Fruit fly (Drosophila melanogaster) whole organism, prepupa: ENCODE measurements around the gene CG8675.

Experiments used
- CG15336 ChIP-seq: fragments of 200-800 bp; sonication (Bioruptor generic); IDR thresholded peaks from 2 replicates; pipeline ENCODE4 v1.3.6; 2022; ENCODE audit warnings: missing biosample characterization, missing genetic modification characterization
- CG31627 ChIP-seq: fragments of 200-800 bp; sonication (Bioruptor generic); optimal IDR thresholded peaks from 3 replicates; lab custom pipeline; 2016; ENCODE audit warnings: missing biosample characterization, missing genetic modification characterization
- CG3919 ChIP-seq: fragments of 200-800 bp; sonication (Bioruptor generic); optimal IDR thresholded peaks from 3 replicates; lab custom pipeline; 2016; ENCODE audit warnings: missing biosample characterization, missing genetic modification characterization
- CG8119 ChIP-seq: fragments of 200-800 bp; sonication (Bioruptor generic); IDR thresholded peaks from 3 replicates; pipeline ENCODE4 v1.3.6; 2022; ENCODE audit warnings: missing biosample characterization, missing genetic modification characterization
- Ets21C ChIP-seq: fragments of 200-800 bp; sonication (Bioruptor generic); optimal IDR thresholded peaks from 3 replicates; lab custom pipeline; 2016; ENCODE audit warnings: missing biosample characterization, missing genetic modification characterization
- Met ChIP-seq: fragments of 200-800 bp; sonication (Bioruptor generic); optimal IDR thresholded peaks from 3 replicates; lab custom pipeline; 2016; ENCODE audit warnings: missing biosample characterization, missing genetic modification characterization
- cyc ChIP-seq: fragments of 200-800 bp; sonication (Bioruptor generic); optimal IDR thresholded peaks from 3 replicates; lab custom pipeline; 2016; ENCODE audit warnings: missing biosample characterization, missing genetic modification characterization
- dac ChIP-seq: fragments of 200-800 bp; sonication (Bioruptor generic); optimal IDR thresholded peaks from 2 replicates; lab custom pipeline; 2017; ENCODE audit warnings: missing biosample characterization, mild to moderate bottlenecking, missing genetic modification characterization
- fd85E ChIP-seq: fragments of 200-800 bp; sonication (Bioruptor generic); optimal IDR thresholded peaks from 3 replicates; lab custom pipeline; 2016; ENCODE audit warnings: missing biosample characterization, missing genetic modification characterization
- net ChIP-seq: fragments of 200-800 bp; sonication (Bioruptor generic); optimal IDR thresholded peaks from 3 replicates; lab custom pipeline; 2016; ENCODE audit warnings: missing biosample characterization, missing genetic modification characterization
- ss ChIP-seq, 2 experiments: fragments of 200-800 bp; sonication (Bioruptor generic); optimal IDR thresholded peaks; 2 replicates in 1 of 2; 3 replicates in 1 of 2; lab custom pipeline; 2017 to 2018; ENCODE audit warnings: mild to moderate bottlenecking in 2 of 2, missing biosample characterization in 2 of 2, missing genetic modification characterization in 2 of 2, moderate library complexity in 1 of 2
- vri ChIP-seq: fragments of 200-800 bp; sonication (Bioruptor generic); optimal IDR thresholded peaks from 3 replicates; lab custom pipeline; 2016; ENCODE audit warnings: missing biosample characterization, mild to moderate bottlenecking, missing genetic modification characterization

- no peak for TF ChIP-seq dac (GFP tag; lab: Kevin White, UChicago)
- peak; percentile 81 for TF ChIP-seq Met (GFP tag; lab: Kevin White, UChicago)
- TF ChIP-seq CG31627 (GFP tag; lab: Kevin White, UChicago), result peak; percentile 77
- TF ChIP-seq Ets21C (GFP tag; lab: Kevin White, UChicago), result peak; percentile 55
- peak; percentile 66 for TF ChIP-seq CG3919 (GFP tag; lab: Kevin White, UChicago)
- TF ChIP-seq CG8119 (GFP tag; lab: Robert Waterston, UW), result peak; percentile 62; the same call in 2 of the 3 replicates
- TF ChIP-seq CG15336, result peak; percentile 67
- peak; percentile 43 for TF ChIP-seq vri (GFP tag; lab: Kevin White, UChicago)
- TF ChIP-seq net (GFP tag; lab: Kevin White, UChicago), result peak; percentile 54
- TF ChIP-seq ss (GFP tag; optimal IDR thresholded peaks at IDR 0.05; lab: Kevin White, UChicago), result peak in 1 of 2 experiments; percentile 15
- no peak for TF ChIP-seq fd85E (GFP tag; lab: Kevin White, UChicago)
- peak; percentile 62 for TF ChIP-seq cyc (GFP tag; lab: Kevin White, UChicago)
Measured at dm6 chrX:17292050-17292730, 42.9 kb upstream of the CG8675 start.
